Fruit fly (Drosophila melanogaster) whole organism, prepupa: ENCODE data around the gene CG43980.

Source experiments
- CG10669 ChIP-seq: fragments of 200-800 bp; sonication (Bioruptor generic); optimal IDR thresholded peaks from 3 replicates; lab custom pipeline; 2018; ENCODE audit warnings: missing biosample characterization, mild to moderate bottlenecking, missing genetic modification characterization, moderate library complexity
- CG11294 ChIP-seq: fragments of 200-800 bp; sonication (Bioruptor generic); IDR thresholded peaks from 2 replicates; pipeline ENCODE4 v1.3.6; 2022; ENCODE audit warnings: missing biosample characterization, missing genetic modification characterization
- CG11762 ChIP-seq: fragments of 200-800 bp; sonication (Bioruptor generic); optimal IDR thresholded peaks from 3 replicates; lab custom pipeline; 2016; ENCODE audit warnings: missing biosample characterization, missing genetic modification characterization; ENCODE audit not compliant: insufficient read depth
- CG11902 ChIP-seq: fragments of 200-800 bp; sonication (Bioruptor generic); optimal IDR thresholded peaks from 3 replicates; lab custom pipeline; 2016; ENCODE audit warnings: missing biosample characterization, missing genetic modification characterization
- CG15336 ChIP-seq: fragments of 200-800 bp; sonication (Bioruptor generic); IDR thresholded peaks from 2 replicates; pipeline ENCODE4 v1.3.6; 2022; ENCODE audit warnings: missing biosample characterization, missing genetic modification characterization
- CG1621 ChIP-seq: fragments of 200-800 bp; sonication (Bioruptor generic); optimal IDR thresholded peaks from 3 replicates; lab custom pipeline; 2018; ENCODE audit warnings: missing biosample characterization, mild to moderate bottlenecking, missing genetic modification characterization
- CG16779 ChIP-seq: fragments of 200-800 bp; sonication (Bioruptor generic); optimal IDR thresholded peaks from 3 replicates; lab custom pipeline; 2017; ENCODE audit warnings: missing biosample characterization, mild to moderate bottlenecking, missing genetic modification characterization
- CG3032 ChIP-seq: fragments of 200-800 bp; optimal IDR thresholded peaks from 2 replicates; lab custom pipeline; 2019; ENCODE audit warnings: missing biosample characterization, mild to moderate bottlenecking, missing genetic modification characterization, moderate library complexity
- CG32006 ChIP-seq: fragments of 200-800 bp; sonication (Bioruptor generic); optimal IDR thresholded peaks from 3 replicates; lab custom pipeline; 2017; ENCODE audit warnings: missing biosample characterization, mild to moderate bottlenecking, missing genetic modification characterization
- CG34406 ChIP-seq: fragments of 200-800 bp; sonication (Bioruptor generic); optimal IDR thresholded peaks from 3 replicates; lab custom pipeline; 2016; ENCODE audit warnings: missing biosample characterization, missing genetic modification characterization
- CG3919 ChIP-seq: fragments of 200-800 bp; sonication (Bioruptor generic); optimal IDR thresholded peaks from 3 replicates; lab custom pipeline; 2016; ENCODE audit warnings: missing biosample characterization, missing genetic modification characterization
- CG4318 ChIP-seq: fragments of 200-800 bp; sonication (Bioruptor generic); optimal IDR thresholded peaks from 3 replicates; lab custom pipeline; 2017; ENCODE audit warnings: missing biosample characterization, mild to moderate bottlenecking, missing genetic modification characterization
- CG6163 ChIP-seq: fragments of 200-800 bp; sonication (Bioruptor generic); IDR thresholded peaks from 3 replicates; pipeline ENCODE4 v1.3.6; 2022; ENCODE audit warnings: missing biosample characterization, missing genetic modification characterization
- CG6276 ChIP-seq: fragments of 200-800 bp; sonication (Bioruptor generic); optimal IDR thresholded peaks from 2 replicates; lab custom pipeline; 2017; ENCODE audit warnings: missing biosample characterization, mild to moderate bottlenecking, missing genetic modification characterization
- CG6792 ChIP-seq: fragments of 200-800 bp; sonication (Bioruptor generic); optimal IDR thresholded peaks from 3 replicates; lab custom pipeline; 2016; ENCODE audit warnings: missing biosample characterization, missing genetic modification characterization
- CG8319 ChIP-seq: fragments of 200-800 bp; sonication (Bioruptor generic); optimal IDR thresholded peaks from 3 replicates; lab custom pipeline; 2016; ENCODE audit warnings: missing biosample characterization, missing genetic modification characterization
- CG8632 ChIP-seq: fragments of 200-800 bp; sonication (Bioruptor generic); optimal IDR thresholded peaks from 3 replicates; lab custom pipeline; 2016; ENCODE audit warnings: missing biosample characterization, missing genetic modification characterization
- CG9139 ChIP-seq: fragments of 200-800 bp; sonication (Bioruptor generic); optimal IDR thresholded peaks from 3 replicates; lab custom pipeline; 2017; ENCODE audit warnings: missing biosample characterization, mild to moderate bottlenecking, missing genetic modification characterization
- Eip78C ChIP-seq: fragments of 200-800 bp; sonication (Bioruptor generic); peaks from one replicate; lab custom pipeline; 2016; ENCODE audit warnings: missing biosample characterization, missing genetic modification characterization
- Eip93F ChIP-seq: fragments of 200-800 bp; sonication (Bioruptor generic); optimal IDR thresholded peaks from 2 replicates; lab custom pipeline; 2016; ENCODE audit warnings: missing biosample characterization, mild to moderate bottlenecking, missing genetic modification characterization
- Ets96B ChIP-seq: fragments of 200-800 bp; optimal IDR thresholded peaks from 2 replicates; lab custom pipeline; 2019; ENCODE audit warnings: missing biosample characterization, mild to moderate bottlenecking, missing genetic modification characterization, moderate library complexity
- Hr38 ChIP-seq: sonication (Bioruptor generic); optimal IDR thresholded peaks from 2 replicates; lab custom pipeline; 2016; ENCODE audit warnings: missing biosample characterization, missing genetic modification characterization
- Hr39 ChIP-seq: fragments of 200-800 bp; sonication (Bioruptor generic); optimal IDR thresholded peaks from 2 replicates; lab custom pipeline; 2016; ENCODE audit warnings: missing biosample characterization, missing genetic modification characterization
- Hr4 ChIP-seq: fragments of 200-800 bp; sonication (Bioruptor generic); optimal IDR thresholded peaks from 3 replicates; lab custom pipeline; 2016; ENCODE audit warnings: missing biosample characterization, missing genetic modification characterization
- OdsH ChIP-seq: fragments of 200-800 bp; sonication (Bioruptor generic); optimal IDR thresholded peaks from 3 replicates; lab custom pipeline; 2016; ENCODE audit warnings: missing biosample characterization, missing genetic modification characterization
- Smox ChIP-seq: fragments of 200-800 bp; sonication (Bioruptor generic); optimal IDR thresholded peaks from 3 replicates; lab custom pipeline; 2016; ENCODE audit warnings: missing biosample characterization, missing genetic modification characterization
- Sox102F ChIP-seq: fragments of 200-800 bp; sonication (Bioruptor generic); optimal IDR thresholded peaks from 2 replicates; lab custom pipeline; 2016; ENCODE audit warnings: missing biosample characterization, mild to moderate bottlenecking, missing genetic modification characterization
- Sox14 ChIP-seq: fragments of 200-800 bp; sonication (Bioruptor generic); optimal IDR thresholded peaks from 3 replicates; lab custom pipeline; 2016; ENCODE audit warnings: missing biosample characterization, missing genetic modification characterization
- Sox15 ChIP-seq: fragments of 200-800 bp; sonication (Bioruptor generic); optimal IDR thresholded peaks from 3 replicates; lab custom pipeline; 2016; ENCODE audit warnings: missing biosample characterization, missing genetic modification characterization
- achi ChIP-seq: fragments of 200-800 bp; sonication (Bioruptor generic); optimal IDR thresholded peaks from 3 replicates; lab custom pipeline; 2016; ENCODE audit warnings: missing biosample characterization, missing genetic modification characterization
- cyc ChIP-seq: fragments of 200-800 bp; sonication (Bioruptor generic); optimal IDR thresholded peaks from 3 replicates; lab custom pipeline; 2016; ENCODE audit warnings: missing biosample characterization, missing genetic modification characterization
- dsx ChIP-seq: fragments of 200-800 bp; optimal IDR thresholded peaks from 3 replicates; lab custom pipeline; 2019; ENCODE audit warnings: missing biosample characterization, mild to moderate bottlenecking, missing genetic modification characterization, moderate library complexity; ENCODE audit not compliant: poor library complexity, severe bottlenecking
- eg ChIP-seq: fragments of 200-800 bp; sonication (Bioruptor generic); IDR thresholded peaks from 3 replicates; pipeline ENCODE4 v1.3.6; 2022; ENCODE audit warnings: missing biosample characterization, missing genetic modification characterization
- esn ChIP-seq: fragments of 200-800 bp; sonication (Bioruptor generic); optimal IDR thresholded peaks from 2 replicates; lab custom pipeline; 2016; ENCODE audit warnings: missing biosample characterization, mild to moderate bottlenecking, missing genetic modification characterization, moderate library complexity
- fd59A ChIP-seq: fragments of 200-800 bp; sonication (Bioruptor generic); optimal IDR thresholded peaks from 2 replicates; lab custom pipeline; 2017; ENCODE audit warnings: missing biosample characterization, mild to moderate bottlenecking, missing genetic modification characterization, missing genetic modification reagents
- lz ChIP-seq: fragments of 200-800 bp; sonication (Bioruptor generic); optimal IDR thresholded peaks from 3 replicates; lab custom pipeline; 2016; ENCODE audit warnings: missing biosample characterization, missing genetic modification characterization
- pdm3 ChIP-seq: fragments of 200-800 bp; sonication (Bioruptor generic); optimal IDR thresholded peaks from 3 replicates; lab custom pipeline; 2016; ENCODE audit warnings: missing biosample characterization, missing genetic modification characterization
- salr ChIP-seq, 2 experiments: fragments of 200-800 bp; sonication (Bioruptor generic); optimal IDR thresholded peaks; 3 replicates each; lab custom pipeline; 2016 to 2018; ENCODE audit warnings: missing biosample characterization in 2 of 2, missing genetic modification characterization in 2 of 2, mild to moderate bottlenecking in 1 of 2
- spab ChIP-seq: fragments of 200-800 bp; sonication (Bioruptor generic); optimal IDR thresholded peaks from 2 replicates; lab custom pipeline; 2017; ENCODE audit warnings: missing biosample characterization, mild to moderate bottlenecking, missing genetic modification characterization, missing genetic modification reagents
- ss ChIP-seq, 2 experiments: fragments of 200-800 bp; sonication (Bioruptor generic); optimal IDR thresholded peaks; 2 replicates in 1 of 2; 3 replicates in 1 of 2; lab custom pipeline; 2017 to 2018; ENCODE audit warnings: mild to moderate bottlenecking in 2 of 2, missing biosample characterization in 2 of 2, missing genetic modification characterization in 2 of 2, moderate library complexity in 1 of 2
- svp ChIP-seq: fragments of 200-800 bp; sonication (Bioruptor generic); peaks from one replicate; lab custom pipeline; 2016; ENCODE audit warnings: missing biosample characterization, missing genetic modification characterization
- vri ChIP-seq: fragments of 200-800 bp; sonication (Bioruptor generic); optimal IDR thresholded peaks from 3 replicates; lab custom pipeline; 2016; ENCODE audit warnings: missing biosample characterization, mild to moderate bottlenecking, missing genetic modification characterization

The CG43980 gene

dm6 chr3L:21700945-21701344, 56.2 kb downstream of the CG43980 start:
- TF ChIP-seq CG3032 (no peak), svp (GFP tag; lab: Kevin White, UChicago) (peak; percentile 40)

DNA sequence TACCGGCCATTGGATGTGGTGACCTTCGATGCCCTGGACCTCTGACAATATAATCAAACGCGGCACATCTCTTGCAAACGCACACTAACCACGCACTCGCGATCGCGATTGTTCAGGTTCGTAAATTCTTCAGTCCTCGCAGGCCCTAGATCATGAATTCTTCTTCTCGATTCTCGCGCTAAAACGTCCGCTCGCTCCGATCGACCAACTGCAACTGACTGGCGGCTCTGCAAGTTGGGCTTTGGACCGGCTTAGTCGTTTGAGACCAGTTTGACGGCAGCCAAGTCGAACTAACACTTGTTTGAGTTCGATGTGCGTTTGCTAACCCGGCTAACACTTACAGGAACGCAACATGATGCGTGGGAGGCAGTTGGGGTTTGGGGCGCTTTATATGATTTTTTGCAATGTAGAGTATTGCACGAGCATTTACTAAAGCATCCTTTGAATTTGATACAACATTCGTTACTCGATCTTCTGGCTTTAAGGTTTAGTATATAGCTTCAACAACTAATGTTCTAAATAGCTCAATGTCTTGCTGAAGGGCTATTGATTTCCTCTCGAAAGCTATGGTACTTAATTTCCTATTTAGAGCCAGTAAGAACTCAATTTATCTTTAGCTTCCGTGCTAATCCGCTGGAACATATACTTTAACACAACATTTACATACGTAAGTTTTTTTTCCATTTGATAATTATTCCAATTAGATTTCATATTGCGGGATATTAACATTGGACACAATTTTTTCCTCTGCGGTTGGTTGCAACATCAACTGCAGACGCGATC, 61.6 kb downstream of the CG43980 start, which contains the start of gene CG32447:
Gene CG32447, minus strand, starts transcription at position 222 of the 783 bp plus-strand sequence.
- peak; percentile 22 for TF ChIP-seq Hr4 (GFP tag; lab: Kevin White, UChicago)
- TF ChIP-seq Sox14 (GFP tag; lab: Kevin White, UChicago): no peak
- TF ChIP-seq salr (GFP tag; optimal IDR thresholded peaks at IDR 0.05; lab: Kevin White, UChicago): peak in 1 of 2 experiments; percentile 13
- peak; percentile 59 for TF ChIP-seq CG32006 (GFP tag; lab: Kevin White, UChicago)
- TF ChIP-seq Eip78C (GFP tag; lab: Kevin White, UChicago): peak; percentile 63
- TF ChIP-seq CG6276 (GFP tag; lab: Kevin White, UChicago): peak; percentile 11

DNA sequence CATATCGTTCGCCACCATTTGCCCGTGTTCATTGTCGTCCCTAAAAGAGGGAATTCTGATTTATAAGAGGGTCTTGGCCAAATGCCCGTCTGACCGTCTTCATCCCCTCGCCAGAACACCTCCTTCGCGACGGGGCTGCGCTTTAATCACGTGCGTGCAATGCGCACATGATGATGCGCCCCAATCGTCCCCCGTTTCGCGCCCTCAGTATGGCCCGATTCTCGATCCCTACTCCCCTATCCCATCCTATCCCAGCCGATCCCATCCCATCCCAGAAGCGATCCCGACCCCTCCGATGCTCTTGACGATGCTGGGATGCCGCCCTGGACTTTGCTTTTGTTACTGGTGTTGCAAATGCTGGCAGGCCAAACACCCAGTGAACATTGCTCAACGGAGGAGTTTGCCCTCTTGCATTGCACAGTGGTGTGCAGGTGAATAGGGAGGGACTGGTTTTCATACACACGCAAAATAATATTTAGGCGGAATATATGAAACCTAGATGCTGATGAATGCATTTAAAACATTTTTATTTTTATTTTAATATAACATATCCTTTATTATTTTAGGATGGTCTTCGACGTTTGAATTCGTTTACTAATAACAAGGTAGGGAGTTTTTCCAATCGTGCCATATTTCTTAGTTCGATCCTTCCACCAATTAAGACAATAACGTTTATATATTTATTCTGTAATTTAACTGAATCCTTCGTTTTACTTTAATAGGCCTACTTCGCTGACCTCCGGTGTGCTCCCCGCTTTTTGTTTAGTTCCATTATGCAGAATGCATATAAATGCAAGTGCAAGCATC, 65.2 kb downstream of the CG43980 start:
- TF ChIP-seq lz (peak; percentile 64), Eip78C (GFP tag; lab: Kevin White, UChicago) (peak; percentile 96), salr (GFP tag; optimal IDR thresholded peaks at IDR 0.05; lab: Kevin White, UChicago) (peak; percentile 44 to 85), CG8632 (GFP tag; lab: Kevin White, UChicago) (peak; percentile 83), OdsH (GFP tag; lab: Kevin White, UChicago) (peak; percentile 84), CG9139 (peak; percentile 72), spab (peak; percentile 91), Sox102F (GFP tag; lab: Kevin White, UChicago) (peak; percentile 77), CG6276 (GFP tag; lab: Kevin White, UChicago) (peak; percentile 68), cyc (GFP tag; lab: Kevin White, UChicago) (peak; percentile 75), Hr38 (GFP tag; lab: Kevin White, UChicago) (no peak), CG11902 (GFP tag; lab: Kevin White, UChicago) (peak; percentile 63), vri (peak; percentile 64), CG3919 (GFP tag; lab: Kevin White, UChicago) (peak; percentile 85), CG15336 (GFP tag; lab: Robert Waterston, UW) (peak; percentile 77), CG11762 (GFP tag; lab: Kevin White, UChicago) (peak; percentile 72), pdm3 (GFP tag; lab: Kevin White, UChicago) (peak; percentile 69), CG6792 (GFP tag; lab: Kevin White, UChicago) (peak; percentile 71), esn (GFP tag; lab: Kevin White, UChicago) (peak; percentile 86), CG4318 (GFP tag; lab: Kevin White, UChicago) (peak; percentile 60), dsx (GFP tag; lab: Kevin White, UChicago) (peak; percentile 81), eg (GFP tag; lab: Robert Waterston, UW) (0 out of 3 replicates have a peak, but pooled peaks have one; percentile 21), Eip93F (GFP tag; lab: Kevin White, UChicago) (peak; percentile 67), CG32006 (GFP tag; lab: Kevin White, UChicago) (peak; percentile 87), achi (peak; percentile 85), CG10669 (GFP tag; lab: Kevin White, UChicago) (peak; percentile 85), Sox15 (GFP tag; lab: Kevin White, UChicago) (peak; percentile 69), Hr39 (peak; percentile 63), Smox (GFP tag; lab: Kevin White, UChicago) (peak; percentile 78), CG11294 (GFP tag; lab: Robert Waterston, UW) (peak; percentile 33; the same call in 1 of the 2 replicates), CG1621 (tag; lab: Kevin White, UChicago) (no peak), Sox14 (GFP tag; lab: Kevin White, UChicago) (peak; percentile 73), Hr4 (GFP tag; lab: Kevin White, UChicago) (peak; percentile 70), CG8319 (GFP tag; lab: Kevin White, UChicago) (peak; percentile 59), CG6163 (GFP tag; lab: Robert Waterston, UW) (peak; percentile 63; the same call in 2 of the 3 replicates), CG34406 (GFP tag; lab: Kevin White, UChicago) (peak; percentile 85), CG3032 (peak; percentile 88), Ets96B (tag; lab: Kevin White, UChicago) (peak; percentile 88), ss (GFP tag; optimal IDR thresholded peaks at IDR 0.05; lab: Kevin White, UChicago) (peak; percentile 78 to 90), fd59A (GFP tag; lab: Kevin White, UChicago) (peak; percentile 89), CG16779 (peak; percentile 47)
